Worm (Caenorhabditis elegans) whole organism, young adult: ENCODE data around the gene wht-5.

Experiments used
- B0019.2 ChIP-seq: fragments of 200-800 bp; sonication (Bioruptor generic); conservative IDR thresholded peaks from 2 replicates; pipeline ENCODE4 v1.3.6; 2022; ENCODE audit warnings: missing genetic modification reagents, missing genetic modification characterization, missing compliant biosample characterization
- B0035.1 ChIP-seq: sonication (generic microtip); optimal IDR thresholded peaks from 2 replicates; lab custom pipeline; 2016; ENCODE audit warnings: missing genetic modification characterization, mild to moderate bottlenecking, missing compliant biosample characterization, missing genotype, missing genetic modification reagents
- B0336.3 ChIP-seq: fragments of 200-800 bp; sonication (Bioruptor generic); IDR thresholded peaks from 2 replicates; pipeline ENCODE4 v1.3.6; 2022; ENCODE audit warnings: missing genetic modification characterization, missing compliant biosample characterization
- F33H1.4 ChIP-seq: fragments of 200-800 bp; sonication (Bioruptor generic); IDR thresholded peaks from 2 replicates; pipeline ENCODE4 v1.3.6; 2022; ENCODE audit warnings: missing genetic modification reagents, missing genetic modification characterization, missing compliant biosample characterization
- F39B2.1 ChIP-seq: fragments of 200-800 bp; sonication (Bioruptor generic); IDR thresholded peaks from 2 replicates; pipeline ENCODE4 v1.3.6; 2022; ENCODE audit warnings: missing genetic modification reagents, missing genetic modification characterization, missing compliant biosample characterization
- F49E8.2 ChIP-seq: sonication (generic microtip); optimal IDR thresholded peaks from 3 replicates; lab custom pipeline; 2017; ENCODE audit warnings: missing genetic modification characterization, mild to moderate bottlenecking, missing compliant biosample characterization, antibody characterized with exemption, moderate library complexity; ENCODE audit not compliant: insufficient read depth
- F52B5.7 ChIP-seq: sonication (generic microtip); optimal IDR thresholded peaks from 2 replicates; lab custom pipeline; 2016; ENCODE audit warnings: mild to moderate bottlenecking, missing genetic modification characterization, missing compliant biosample characterization
- Y53G8AR.9 ChIP-seq: fragments of 200-800 bp; sonication (Bioruptor generic); conservative IDR thresholded peaks from 2 replicates; pipeline ENCODE4 v1.3.6; 2022; ENCODE audit warnings: missing genetic modification reagents, missing genetic modification characterization, missing compliant biosample characterization
- Y95B8A.8 ChIP-seq: fragments of 200-800 bp; sonication (Bioruptor generic); IDR thresholded peaks from 2 replicates; pipeline ENCODE4 v1.3.6; 2022; ENCODE audit warnings: missing genetic modification reagents, missing genetic modification characterization, missing compliant biosample characterization
- ama-1 ChIP-seq, 3 experiments: fragments of 150-350 bp in 1 of 3; sonication (generic microtip) in 2 of 3; optimal IDR thresholded peaks; 2 replicates each; lab custom pipeline; 2014 to 2018; ENCODE audit warnings: missing biosample characterization in 2 of 3, missing genetic modification characterization in 2 of 3, missing genetic modification reagents in 2 of 3
- athp-1 ChIP-seq: sonication (generic microtip); optimal IDR thresholded peaks from 2 replicates; lab custom pipeline; 2017; ENCODE audit warnings: mild to moderate bottlenecking, missing genetic modification characterization, missing compliant biosample characterization
- attf-3 ChIP-seq: fragments of 200-800 bp; sonication (Bioruptor generic); conservative IDR thresholded peaks from 2 replicates; pipeline ENCODE4 v1.3.6; 2022; ENCODE audit warnings: missing genetic modification reagents, missing genetic modification characterization, missing compliant biosample characterization
- attf-5 ChIP-seq: fragments of 200-800 bp; sonication (Bioruptor generic); optimal IDR thresholded peaks from 2 replicates; lab custom pipeline; 2018; ENCODE audit warnings: mild to moderate bottlenecking, missing genetic modification characterization, missing compliant biosample characterization
- attf-6 ChIP-seq: fragments of 200-800 bp; sonication (Bioruptor generic); IDR thresholded peaks from 2 replicates; pipeline ENCODE4 v1.3.6; 2022; ENCODE audit warnings: missing genetic modification reagents, missing genetic modification characterization, missing compliant biosample characterization
- cebp-2 ChIP-seq: fragments of 200-800 bp; sonication (Bioruptor generic); IDR thresholded peaks from 2 replicates; pipeline ENCODE4 v1.3.6; 2022; ENCODE audit warnings: missing genetic modification characterization, missing compliant biosample characterization
- ceh-100 ChIP-seq: fragments of 200-800 bp; sonication (Bioruptor generic); IDR thresholded peaks from 2 replicates; pipeline ENCODE4 v1.3.6; 2022; ENCODE audit warnings: missing genetic modification reagents, missing genetic modification characterization, missing compliant biosample characterization
- ceh-58 ChIP-seq: fragments of 200-800 bp; sonication (Bioruptor generic); IDR thresholded peaks from 2 replicates; pipeline ENCODE4 v1.3.6; 2022; ENCODE audit warnings: missing genetic modification characterization, missing compliant biosample characterization
- ceh-79 ChIP-seq: sonication (generic microtip); optimal IDR thresholded peaks from 2 replicates; lab custom pipeline; 2017; ENCODE audit warnings: mild to moderate bottlenecking, missing genetic modification characterization, missing compliant biosample characterization
- dpff-1 ChIP-seq: sonication (generic microtip); optimal IDR thresholded peaks from 2 replicates; lab custom pipeline; 2017; ENCODE audit warnings: mild to moderate bottlenecking, missing genetic modification characterization, missing compliant biosample characterization
- egl-18 ChIP-seq: fragments of 200-800 bp; sonication (Bioruptor generic); IDR thresholded peaks from 2 replicates; pipeline ENCODE4 v1.3.6; 2022; ENCODE audit warnings: missing genetic modification reagents, missing genetic modification characterization, missing compliant biosample characterization
- egl-44 ChIP-seq: fragments of 200-800 bp; sonication (Bioruptor generic); IDR thresholded peaks from 2 replicates; pipeline ENCODE4 v1.3.6; 2022; ENCODE audit warnings: missing genetic modification reagents, missing genetic modification characterization, missing compliant biosample characterization
- ekl-4 ChIP-seq: fragments of 200-800 bp; sonication (Bioruptor generic); IDR thresholded peaks from 2 replicates; pipeline ENCODE4 v1.3.6; 2022; ENCODE audit warnings: missing genetic modification reagents, missing genetic modification characterization, missing compliant biosample characterization
- fkh-3 ChIP-seq: sonication (generic microtip); optimal IDR thresholded peaks from 2 replicates; lab custom pipeline; 2016; ENCODE audit warnings: mild to moderate bottlenecking, missing genetic modification characterization, missing compliant biosample characterization
- him-1 ChIP-seq: sonication (generic microtip); optimal IDR thresholded peaks from 2 replicates; lab custom pipeline; 2016; ENCODE audit warnings: missing genotype, missing genetic modification reagents, missing genetic modification characterization, missing compliant biosample characterization
- hrde-1 ChIP-seq: sonication (generic microtip); optimal IDR thresholded peaks from 2 replicates; lab custom pipeline; 2016; ENCODE audit warnings: missing genetic modification characterization, mild to moderate bottlenecking, missing compliant biosample characterization, moderate library complexity, missing genotype, missing genetic modification reagents, borderline replicate concordance
- lin-26 ChIP-seq: fragments of 200-800 bp; sonication (Bioruptor generic); IDR thresholded peaks from 2 replicates; pipeline ENCODE4 v1.3.6; 2022; ENCODE audit warnings: missing genetic modification reagents, missing genetic modification characterization, missing compliant biosample characterization
- lin-35 ChIP-seq, 3 experiments: fragments of 150-350 bp in 2 of 3; sonication (generic microtip) in 1 of 3; optimal IDR thresholded peaks; 2 replicates each; lab custom pipeline; 2014 to 2018; ENCODE audit warnings: missing biosample characterization in 3 of 3, missing genetic modification characterization in 3 of 3, missing genetic modification reagents in 3 of 3
- lin-54 ChIP-seq: fragments of 200-800 bp; sonication (Bioruptor generic); optimal IDR thresholded peaks from 2 replicates; lab custom pipeline; 2018; ENCODE audit warnings: mild to moderate bottlenecking, missing genetic modification characterization, missing compliant biosample characterization
- lsl-1 ChIP-seq: fragments of 200-800 bp; sonication (Bioruptor generic); optimal IDR thresholded peaks from 2 replicates; lab custom pipeline; 2018; ENCODE audit warnings: mild to moderate bottlenecking, missing genetic modification characterization, moderate library complexity, missing compliant biosample characterization
- lsy-27 ChIP-seq: sonication (generic microtip); optimal IDR thresholded peaks from 2 replicates; lab custom pipeline; 2017; ENCODE audit warnings: missing genetic modification characterization, mild to moderate bottlenecking, missing compliant biosample characterization, antibody characterized with exemption, missing genotype, borderline replicate concordance; ENCODE audit not compliant: insufficient read depth
- madf-3 ChIP-seq: fragments of 200-800 bp; sonication (Bioruptor generic); IDR thresholded peaks from 2 replicates; pipeline ENCODE4 v1.3.6; 2022; ENCODE audit warnings: missing genetic modification reagents, missing genetic modification characterization, missing compliant biosample characterization
- madf-6 ChIP-seq: fragments of 200-800 bp; sonication (Bioruptor generic); IDR thresholded peaks from 2 replicates; pipeline ENCODE4 v1.3.6; 2022; ENCODE audit warnings: missing genetic modification reagents, missing genetic modification characterization, missing compliant biosample characterization
- pbrm-1 ChIP-seq: fragments of 200-800 bp; sonication (Bioruptor generic); IDR thresholded peaks from 2 replicates; pipeline ENCODE4 v1.3.6; 2022; ENCODE audit warnings: missing genetic modification reagents, missing genetic modification characterization, missing compliant biosample characterization
- rec-8 ChIP-seq, 2 experiments: sonication (generic microtip); optimal IDR thresholded peaks; 2 replicates each; lab custom pipeline; 2016; ENCODE audit warnings: mild to moderate bottlenecking in 2 of 2, missing genetic modification characterization in 2 of 2, missing genetic modification reagents in 2 of 2, missing genotype in 2 of 2, missing biosample characterization in 1 of 2, missing compliant biosample characterization in 1 of 2, moderate library complexity in 1 of 2
- rpc-1 ChIP-seq, 2 experiments: fragments of 150-350 bp in 1 of 2; sonication (generic microtip) in 1 of 2; optimal IDR thresholded peaks; 2 replicates each; lab custom pipeline; 2014 to 2018; ENCODE audit warnings: missing biosample characterization in 1 of 2, missing genetic modification characterization in 1 of 2, missing genetic modification reagents in 1 of 2, missing genotype in 1 of 2
- snpc-1.3 ChIP-seq: sonication (generic microtip); optimal IDR thresholded peaks from 2 replicates; lab custom pipeline; 2017; ENCODE audit warnings: missing genetic modification characterization, mild to moderate bottlenecking, missing compliant biosample characterization, antibody characterized with exemption, moderate library complexity, missing genotype, missing genetic modification reagents; ENCODE audit not compliant: insufficient read depth
- snpc-3.4 ChIP-seq: sonication (generic microtip); optimal IDR thresholded peaks from 2 replicates; lab custom pipeline; 2017; ENCODE audit warnings: missing genetic modification characterization, mild to moderate bottlenecking, missing compliant biosample characterization, antibody characterized with exemption, moderate library complexity, missing genotype, missing genetic modification reagents
- snpc-4 ChIP-seq, 5 experiments: fragments of 150-350 bp in 1 of 5; sonication (generic microtip) in 4 of 5; optimal IDR thresholded peaks; 2 replicates each; lab custom pipeline; 2014 to 2018; ENCODE audit warnings: missing genetic modification characterization in 5 of 5, missing biosample characterization in 3 of 5, antibody characterized with exemption in 2 of 5, mild to moderate bottlenecking in 2 of 5, missing compliant biosample characterization in 2 of 5, missing genotype in 2 of 5, moderate library complexity in 2 of 5, missing genetic modification reagents in 1 of 5
- sptf-2 ChIP-seq: fragments of 200-800 bp; sonication (Bioruptor generic); optimal IDR thresholded peaks from 2 replicates; lab custom pipeline; 2018; ENCODE audit warnings: mild to moderate bottlenecking, missing genetic modification characterization, missing compliant biosample characterization
- tbp1 ChIP-seq: fragments of 200-800 bp; sonication (Bioruptor generic); optimal IDR thresholded peaks from 2 replicates; lab custom pipeline; 2018; ENCODE audit warnings: mild to moderate bottlenecking, missing genetic modification characterization, missing compliant biosample characterization
- unc-130 ChIP-seq: sonication (generic microtip); optimal IDR thresholded peaks from 2 replicates; lab custom pipeline; 2016; ENCODE audit warnings: missing genetic modification reagents, missing genetic modification characterization, missing compliant biosample characterization
- ztf-25 ChIP-seq: fragments of 200-800 bp; sonication (Bioruptor generic); IDR thresholded peaks from 2 replicates; pipeline ENCODE4 v1.3.6; 2022; ENCODE audit warnings: missing genetic modification reagents, missing genetic modification characterization, missing compliant biosample characterization
- ztf-26 ChIP-seq: sonication (generic microtip); optimal IDR thresholded peaks from 2 replicates; lab custom pipeline; 2017; ENCODE audit warnings: missing genetic modification characterization, missing compliant biosample characterization
- ztf-28 ChIP-seq: fragments of 200-800 bp; sonication (Bioruptor generic); IDR thresholded peaks from 2 replicates; pipeline ENCODE4 v1.3.6; 2022; ENCODE audit warnings: missing genetic modification reagents, missing genetic modification characterization, missing compliant biosample characterization
- ztf-6 ChIP-seq: fragments of 200-800 bp; sonication (Bioruptor generic); IDR thresholded peaks from 2 replicates; pipeline ENCODE4 v1.3.6; 2022; ENCODE audit warnings: missing genetic modification reagents, missing genetic modification characterization, missing compliant biosample characterization

wht-5 gene

ce11 chrIV:12389951-12390350 lies 52.6 kb downstream of the wht-5 start, which contains the start of gene spe-45:
Gene spe-45 (minus strand): TSS chrIV:12390095.
- TF ChIP-seq F49E8.2 (tag; lab: Kevin White, UChicago) (peak; percentile 71), attf-6 (GFP tag; lab: Robert Waterston, UW) (peak; percentile 74; the same call in 1 of the 2 replicates), ceh-100 (GFP tag; lab: Robert Waterston, UW) (peak; percentile 45; the same call in 1 of the 2 replicates), lin-35 (GFP tag; optimal IDR thresholded peaks at IDR 0.05; lab: Kevin White, UChicago) (peak in 1 of 3 experiments; percentile 38), Y53G8AR.9 (GFP tag; lab: Robert Waterston, UW) (peak; percentile 79), ztf-6 (GFP tag; lab: Robert Waterston, UW) (no peak), egl-44 (GFP tag; lab: Robert Waterston, UW) (no peak), him-1 (tag; lab: Kevin White, UChicago) (peak; percentile 32), F33H1.4 (GFP tag; lab: Robert Waterston, UW) (peak; percentile 43), madf-6 (GFP tag; lab: Robert Waterston, UW) (peak; percentile 73), Y95B8A.8 (0 out of 2 replicates have a peak, but pooled peaks have one; percentile 37), rpc-1 (optimal IDR thresholded peaks at IDR 0.05; lab: Kevin White, UChicago) (no peak), rpc-1 (tag; optimal IDR thresholded peaks at IDR 0.05; lab: Kevin White, UChicago) (no peak), snpc-3.4 (tag; lab: Kevin White, UChicago) (peak; percentile 43), fkh-3 (tag; lab: Kevin White, UChicago) (no peak), rec-8 (tag; optimal IDR thresholded peaks at IDR 0.05; lab: Kevin White, UChicago) (no peak), B0019.2 (GFP tag; lab: Robert Waterston, UW) (no peak), sptf-2 (GFP tag; lab: Kevin White, UChicago) (no peak), lin-54 (GFP tag; lab: Kevin White, UChicago) (peak; percentile 73), athp-1 (tag; lab: Kevin White, UChicago) (peak; percentile 64), lsy-27 (tag; lab: Kevin White, UChicago) (no peak), F52B5.7 (tag; lab: Kevin White, UChicago) (peak; percentile 21), attf-5 (no peak), B0035.1 (tag; lab: Kevin White, UChicago) (no peak), dpff-1 (tag; lab: Kevin White, UChicago) (no peak), ekl-4 (GFP tag; lab: Robert Waterston, UW) (peak; percentile 78), unc-130 (GFP tag; lab: Kevin White, UChicago) (peak; percentile 16), cebp-2 (GFP tag; lab: Robert Waterston, UW) (peak; percentile 81; the same call in 1 of the 2 replicates), egl-18 (GFP tag; lab: Robert Waterston, UW) (no peak), ztf-26 (no peak), attf-3 (GFP tag; lab: Robert Waterston, UW) (no peak), F39B2.1 (GFP tag; lab: Robert Waterston, UW) (0 out of 2 replicates have a peak, but pooled peaks have one; percentile 2), ztf-28 (GFP tag; lab: Robert Waterston, UW) (no peak), B0336.3 (peak; percentile 83), ceh-79 (tag; lab: Kevin White, UChicago) (no peak), snpc-1.3 (tag; lab: Kevin White, UChicago) (no peak), pbrm-1 (peak; percentile 46; the same call in 1 of the 2 replicates), madf-3 (peak; percentile 41; the same call in 1 of the 2 replicates), lsl-1 (GFP tag; lab: Kevin White, UChicago) (peak; percentile 28), lin-26 (GFP tag; lab: Robert Waterston, UW) (peak; percentile 78), ama-1 (optimal IDR thresholded peaks at IDR 0.05; lab: Kevin White, UChicago) (no peak), ama-1 (GFP tag; optimal IDR thresholded peaks at IDR 0.05; lab: Kevin White, UChicago) (peak in 1 of 2 experiments; percentile 74), tbp1 (GFP tag; lab: Kevin White, UChicago) (peak; percentile 47), hrde-1 (tag; lab: Kevin White, UChicago) (peak; percentile 28), ceh-58 (GFP tag; lab: Robert Waterston, UW) (peak; percentile 24; the same call in 1 of the 2 replicates), snpc-4 (GFP tag; optimal IDR thresholded peaks at IDR 0.05; lab: Kevin White, UChicago) (no peak), snpc-4 (tag; optimal IDR thresholded peaks at IDR 0.05; lab: Kevin White, UChicago) (peak in 2 of 4 experiments; percentile 15 to 47), ztf-25 (no peak)
